Fruit fly (Drosophila melanogaster): Measurements from ENCODE around the gene Sfp38D.

Sfp38D gene

dm6 chr2L:20671212-20671611 lies 30.5 kb downstream of the Sfp38D start:
- no peak for TF ChIP-seq CTCF (optimal IDR thresholded peaks at IDR 0.05)
- TF ChIP-seq CG8478 (optimal IDR thresholded peaks at IDR 0.05): no peak

dm6 chr2L:20673737-20674461 lies 33.2 kb downstream of the Sfp38D start:
- TF ChIP-seq CG8478 (optimal IDR thresholded peaks at IDR 0.05): no peak
- TF ChIP-seq CTCF (optimal IDR thresholded peaks at IDR 0.05): no peak

dm6 chr2L:20674718-20675117 lies 34.0 kb downstream of the Sfp38D start:
- TF ChIP-seq CTCF (optimal IDR thresholded peaks at IDR 0.05) (no peak), CG8478 (optimal IDR thresholded peaks at IDR 0.05) (no peak)

dm6 chr2L:20675875-20676274 lies 35.2 kb downstream of the Sfp38D start, which contains the start of the genes CG31678 and IKKepsilon:
Gene CG31678 (minus strand): TSS chr2L:20675941.
Gene IKKepsilon (plus strand): TSS chr2L:20676045.
- TF ChIP-seq CG8478 (optimal IDR thresholded peaks at IDR 0.05) (no peak), CTCF (optimal IDR thresholded peaks at IDR 0.05) (no peak)

dm6 chr2L:20681648-20682098 lies 41.0 kb downstream of the Sfp38D start, which contains the start of gene Cen:
Gene Cen (minus strand): TSS chr2L:20681846.
- TF ChIP-seq CG8478 (optimal IDR thresholded peaks at IDR 0.05) (no peak), CTCF (optimal IDR thresholded peaks at IDR 0.05) (no peak)

dm6 chr2L:20682136-20682733 lies 41.5 kb downstream of the Sfp38D start, which contains the start of gene CG2617:
Gene CG2617 (plus strand): TSS chr2L:20682368.
- no peak for TF ChIP-seq CG8478 (optimal IDR thresholded peaks at IDR 0.05)
- no peak for TF ChIP-seq CTCF (optimal IDR thresholded peaks at IDR 0.05)

- no peak for TF ChIP-seq CTCF (optimal IDR thresholded peaks at IDR 0.05)
- no peak for TF ChIP-seq CG8478 (optimal IDR thresholded peaks at IDR 0.05)
Observed at dm6 chr2L:20688722-20689121, 48.0 kb downstream of the Sfp38D start.

dm6 chr2L:20690055-20690454 lies 49.3 kb downstream of the Sfp38D start:
- TF ChIP-seq CTCF (optimal IDR thresholded peaks at IDR 0.05) (no peak), CG8478 (optimal IDR thresholded peaks at IDR 0.05) (no peak)
